Worm (Caenorhabditis elegans) whole organism, L3 larva: ENCODE results near the gene thn-1.

Experiments
- ama-1 ChIP-seq: fragments of 150-350 bp; optimal IDR thresholded peaks from 2 replicates; lab custom pipeline; 2018
- fos-1 ChIP-seq: fragments of 150-350 bp; optimal IDR thresholded peaks from 2 replicates; lab custom pipeline; 2014; ENCODE audit warnings: missing biosample characterization, missing genetic modification characterization
- jun-1 ChIP-seq: fragments of 150-350 bp; optimal IDR thresholded peaks from 2 replicates; lab custom pipeline; 2014; ENCODE audit warnings: missing biosample characterization, missing genetic modification reagents, missing genetic modification characterization
- skn-1 ChIP-seq: fragments of 150-350 bp; optimal IDR thresholded peaks from 2 replicates; lab custom pipeline; 2014; ENCODE audit warnings: missing biosample characterization, missing genetic modification characterization
- snpc-4 ChIP-seq: fragments of 150-350 bp; optimal IDR thresholded peaks from 2 replicates; lab custom pipeline; 2014; ENCODE audit warnings: missing biosample characterization, missing genetic modification characterization
- tbx-2 ChIP-seq: sonication (generic microtip); optimal IDR thresholded peaks from 2 replicates; lab custom pipeline; 2016; ENCODE audit warnings: mild to moderate bottlenecking, missing genetic modification characterization, missing compliant biosample characterization
- ztf-11 ChIP-seq: fragments of 150-350 bp; optimal IDR thresholded peaks from 2 replicates; lab custom pipeline; 2014; ENCODE audit warnings: missing biosample characterization, missing genetic modification characterization

- TF ChIP-seq ama-1 (no peak), tbx-2 (no peak), jun-1 (tag; lab: Kevin White, UChicago) (no peak), ztf-11 (tag; lab: Kevin White, UChicago) (no peak), skn-1 (tag; lab: Kevin White, UChicago) (no peak), fos-1 (tag; lab: Kevin White, UChicago) (no peak), snpc-4 (no peak)
These were observed 18.6 kb downstream of the thn-1 start, which contains the start of gene acs-20 for ce11 chrIV:12398437-12398836.
